Fruit fly (Drosophila melanogaster) whole organism, embryonic: Measurements from ENCODE around the gene Rnb.

ENCODE experiments used
- Elba2 ChIP-seq: fragments of 200-800 bp; sonication (Bioruptor generic); optimal IDR thresholded peaks from 3 replicates; lab custom pipeline; 2016; ENCODE audit warnings: missing biosample characterization, missing genetic modification characterization
- Mes4 ChIP-seq: fragments of 200-800 bp; sonication (Bioruptor generic); optimal IDR thresholded peaks from 2 replicates; lab custom pipeline; 2016; ENCODE audit warnings: missing biosample characterization, missing genetic modification characterization
- NC2β ChIP-seq: fragments of 200-800 bp; sonication (Bioruptor generic); optimal IDR thresholded peaks from 2 replicates; lab custom pipeline; 2016; ENCODE audit warnings: missing biosample characterization, missing genetic modification characterization
- Optix ChIP-seq: fragments of 200-800 bp; sonication (Bioruptor generic); IDR thresholded peaks from 3 replicates; pipeline ENCODE4 v1.3.6; 2022; ENCODE audit warnings: missing biosample characterization, missing genetic modification characterization
- cg ChIP-seq: fragments of 200-800 bp; sonication (Bioruptor generic); optimal IDR thresholded peaks from 3 replicates; lab custom pipeline; 2019; ENCODE audit warnings: missing biosample characterization, mild to moderate bottlenecking, missing genetic modification characterization, moderate library complexity
- lov ChIP-seq, 2 experiments: fragments of 200-800 bp in 1 of 2; fragments of >200 bp in 1 of 2; sonication (Bioruptor generic) in 1 of 2; IDR thresholded peaks in 1 of 2; optimal IDR thresholded peaks in 1 of 2; 2 replicates in 1 of 2; 3 replicates in 1 of 2; pipeline versions ENCODE4 v1.3.6 to Lab custom; 2017 to 2022; ENCODE audit warnings: missing biosample characterization in 1 of 2, missing genetic modification characterization in 1 of 2
- sens ChIP-seq: fragments of 200-800 bp; sonication (Bioruptor generic); peaks from one replicate; lab custom pipeline; 2016; ENCODE audit warnings: missing biosample characterization, missing genetic modification characterization
- seq ChIP-seq: fragments of 200-800 bp; sonication (Bioruptor generic); IDR thresholded peaks from 2 replicates; pipeline ENCODE4 v1.3.6; 2022; ENCODE audit warnings: missing biosample characterization, missing genetic modification characterization
- tap ChIP-seq: fragments of 200-800 bp; optimal IDR thresholded peaks from 3 replicates; lab custom pipeline; 2019; ENCODE audit warnings: missing biosample characterization, mild to moderate bottlenecking, missing genetic modification characterization, moderate library complexity
- trem ChIP-seq: fragments of 200-800 bp; optimal IDR thresholded peaks from 3 replicates; lab custom pipeline; 2019; ENCODE audit warnings: missing biosample characterization, mild to moderate bottlenecking, missing genetic modification characterization, moderate library complexity
- twi ChIP-seq: fragments of 200-800 bp; optimal IDR thresholded peaks from 2 replicates; lab custom pipeline; 2019; ENCODE audit warnings: missing biosample characterization, mild to moderate bottlenecking, missing genetic modification characterization, moderate library complexity

- TF ChIP-seq lov (optimal IDR thresholded peaks at IDR 0.05; lab: Kevin White, UChicago) (no peak), lov (GFP tag; IDR thresholded peaks at IDR 0.05; lab: Robert Waterston, UW) (no peak), Mes4 (GFP tag; lab: Kevin White, UChicago) (no peak), trem (tag; lab: Kevin White, UChicago) (no peak), Optix (no peak), twi (tag; lab: Kevin White, UChicago) (no peak), Elba2 (GFP tag; lab: Kevin White, UChicago) (no peak), tap (tag; lab: Kevin White, UChicago) (no peak), cg (no peak), NC2β (no peak), seq (no peak), sens (GFP tag; lab: Kevin White, UChicago) (no peak)
Observed at dm6 chr3R:29761569-29761968, 37.6 kb downstream of the Rnb start.
